Fruit fly (Drosophila melanogaster) whole organism, embryonic: Measurements from ENCODE around the gene Megf8.

Source experiments
- CG17328 ChIP-seq: fragments of 200-800 bp; sonication (Bioruptor generic); IDR thresholded peaks from 2 replicates; pipeline ENCODE4 v1.3.6; 2022; ENCODE audit warnings: missing biosample characterization, missing genetic modification characterization
- CG17802 ChIP-seq: fragments of 200-800 bp; sonication (Bioruptor generic); optimal IDR thresholded peaks from 2 replicates; lab custom pipeline; 2018; ENCODE audit warnings: missing biosample characterization, mild to moderate bottlenecking, missing genetic modification characterization, moderate library complexity
- CG17912 ChIP-seq: fragments of 200-800 bp; sonication (Bioruptor generic); optimal IDR thresholded peaks from 2 replicates; lab custom pipeline; 2018; ENCODE audit warnings: missing biosample characterization, mild to moderate bottlenecking, missing genetic modification characterization
- CG2202 ChIP-seq: fragments of 200-800 bp; sonication (Bioruptor generic); optimal IDR thresholded peaks from 2 replicates; lab custom pipeline; 2018; ENCODE audit warnings: missing biosample characterization, mild to moderate bottlenecking, missing genetic modification characterization
- CG2678 ChIP-seq: fragments of 200-800 bp; sonication (Bioruptor generic); optimal IDR thresholded peaks from 3 replicates; lab custom pipeline; 2019; ENCODE audit warnings: missing biosample characterization, mild to moderate bottlenecking, missing genetic modification characterization, moderate library complexity
- CG2712 ChIP-seq: fragments of 200-800 bp; optimal IDR thresholded peaks from 3 replicates; lab custom pipeline; 2019; ENCODE audit warnings: missing biosample characterization, mild to moderate bottlenecking, missing genetic modification characterization, moderate library complexity
- CG30020 ChIP-seq: fragments of 200-800 bp; optimal IDR thresholded peaks from 2 replicates; lab custom pipeline; 2019; ENCODE audit warnings: missing biosample characterization, mild to moderate bottlenecking, missing genetic modification characterization, moderate library complexity
- CG30431 ChIP-seq: fragments of 200-800 bp; sonication (Bioruptor generic); optimal IDR thresholded peaks from 2 replicates; lab custom pipeline; 2017; ENCODE audit warnings: missing biosample characterization, missing genetic modification characterization
- CG31388 ChIP-seq: fragments of 200-800 bp; sonication (Bioruptor generic); optimal IDR thresholded peaks from 2 replicates; lab custom pipeline; 2016; ENCODE audit warnings: missing biosample characterization, missing genetic modification characterization
- CG32772 ChIP-seq: fragments of 200-800 bp; sonication (Bioruptor generic); IDR thresholded peaks from 2 replicates; pipeline ENCODE4 v1.3.6; 2022; ENCODE audit warnings: missing biosample characterization, missing genetic modification characterization
- CG3407 ChIP-seq: fragments of 200-800 bp; sonication (Bioruptor generic); optimal IDR thresholded peaks from 2 replicates; lab custom pipeline; 2018; ENCODE audit warnings: missing biosample characterization, mild to moderate bottlenecking, missing genetic modification characterization
- CG4617 ChIP-seq: fragments of 200-800 bp; sonication (Bioruptor generic); optimal IDR thresholded peaks from 3 replicates; lab custom pipeline; 2016; ENCODE audit warnings: missing biosample characterization, missing genetic modification characterization, borderline replicate concordance
- CG4730 ChIP-seq: fragments of 200-800 bp; sonication (Bioruptor generic); IDR thresholded peaks from 2 replicates; pipeline ENCODE4 v1.3.6; 2022; ENCODE audit warnings: missing biosample characterization, missing genetic modification characterization
- CG4854 ChIP-seq: fragments of 200-800 bp; sonication (Bioruptor generic); optimal IDR thresholded peaks from 2 replicates; lab custom pipeline; 2016; ENCODE audit warnings: missing biosample characterization, missing genetic modification characterization, inconsistent platforms
- CG8290 ChIP-seq, 3 experiments: fragments of 200-800 bp; sonication (Bioruptor generic); optimal IDR thresholded peaks; 2 replicates each; lab custom pipeline; 2016 to 2019; ENCODE audit warnings: missing biosample characterization in 3 of 3, missing genetic modification characterization in 3 of 3, mild to moderate bottlenecking in 2 of 3, moderate library complexity in 1 of 3
- CG8478 ChIP-seq: fragments of >200 bp; optimal IDR thresholded peaks from 2 replicates; lab custom pipeline; 2018
- CG9609 ChIP-seq: fragments of 200-800 bp; sonication (Bioruptor generic); optimal IDR thresholded peaks from 3 replicates; lab custom pipeline; 2016; ENCODE audit warnings: missing biosample characterization, missing genetic modification characterization
- D ChIP-seq, 2 experiments: fragments of 200-800 bp in 1 of 2; fragments of >200 bp in 1 of 2; sonication (Bioruptor generic) in 1 of 2; optimal IDR thresholded peaks; 2 replicates in 1 of 2; 3 replicates in 1 of 2; lab custom pipeline; 2017; ENCODE audit warnings: mild to moderate bottlenecking in 1 of 2, missing biosample characterization in 1 of 2, missing genetic modification characterization in 1 of 2, missing genetic modification reagents in 1 of 2
- Dfd ChIP-seq, 2 experiments: fragments of >200 bp; optimal IDR thresholded peaks; 2 replicates each; lab custom pipeline; 2017; ENCODE audit warnings: missing biosample characterization in 2 of 2, missing genetic modification characterization in 2 of 2
- Dll ChIP-seq: fragments of 200-800 bp; sonication (Bioruptor generic); IDR thresholded peaks from 4 replicates; pipeline ENCODE4 v1.3.6; 2022; ENCODE audit warnings: missing biosample characterization, missing genetic modification characterization; ENCODE audit not compliant: partially characterized antibody
- Doc2 ChIP-seq: fragments of 200-800 bp; sonication (Bioruptor generic); IDR thresholded peaks from 2 replicates; pipeline ENCODE4 v1.3.6; 2022; ENCODE audit warnings: missing biosample characterization, missing genetic modification characterization
- Dp ChIP-seq: fragments of 200-800 bp; sonication (Bioruptor generic); optimal IDR thresholded peaks from 2 replicates; lab custom pipeline; 2018; ENCODE audit warnings: missing biosample characterization, mild to moderate bottlenecking, missing genetic modification characterization, moderate library complexity
- Eip74EF ChIP-seq, 2 experiments: fragments of 200-800 bp in 1 of 2; fragments of >200 bp in 1 of 2; sonication (Bioruptor generic) in 1 of 2; optimal IDR thresholded peaks; 2 replicates each; lab custom pipeline; 2017 to 2019; ENCODE audit warnings: missing biosample characterization in 2 of 2, missing genetic modification characterization in 2 of 2, mild to moderate bottlenecking in 1 of 2, moderate library complexity in 1 of 2
- Elba2 ChIP-seq: fragments of 200-800 bp; sonication (Bioruptor generic); optimal IDR thresholded peaks from 3 replicates; lab custom pipeline; 2016; ENCODE audit warnings: missing biosample characterization, missing genetic modification characterization
- GATAe ChIP-seq: fragments of 200-800 bp; sonication (Bioruptor generic); conservative IDR thresholded peaks from 2 replicates; pipeline ENCODE4 v1.3.6; 2022; ENCODE audit warnings: missing biosample characterization, missing genetic modification characterization
- Gug ChIP-seq: fragments of 200-800 bp; sonication (Bioruptor generic); IDR thresholded peaks from 4 replicates; pipeline ENCODE4 v1.3.6; 2022; ENCODE audit warnings: missing biosample characterization, missing genetic modification characterization
- H15 ChIP-seq: fragments of 200-800 bp; sonication (Bioruptor generic); IDR thresholded peaks from 3 replicates; pipeline ENCODE4 v1.3.6; 2022; ENCODE audit warnings: missing biosample characterization, missing genetic modification characterization
- HmgZ ChIP-seq: fragments of 200-800 bp; sonication (Bioruptor generic); optimal IDR thresholded peaks from 2 replicates; lab custom pipeline; 2018; ENCODE audit warnings: missing biosample characterization, mild to moderate bottlenecking, missing genetic modification characterization
- Hr3 ChIP-seq: fragments of 200-800 bp; sonication (Bioruptor generic); optimal IDR thresholded peaks from 3 replicates; lab custom pipeline; 2016; ENCODE audit warnings: missing biosample characterization, missing genetic modification characterization
- MESR4 ChIP-seq: fragments of 200-800 bp; sonication (Bioruptor generic); optimal IDR thresholded peaks from 2 replicates; lab custom pipeline; 2018; ENCODE audit warnings: missing biosample characterization, mild to moderate bottlenecking, missing genetic modification characterization, moderate library complexity
- NK7.1 ChIP-seq: fragments of 200-800 bp; sonication (Bioruptor generic); optimal IDR thresholded peaks from 3 replicates; lab custom pipeline; 2016; ENCODE audit warnings: missing biosample characterization, missing genetic modification characterization
- Ssrp ChIP-seq: fragments of 200-800 bp; sonication (Bioruptor generic); optimal IDR thresholded peaks from 2 replicates; lab custom pipeline; 2018; ENCODE audit warnings: missing biosample characterization, mild to moderate bottlenecking, missing genetic modification characterization, moderate library complexity
- Tbp ChIP-seq: fragments of >200 bp; optimal IDR thresholded peaks from 2 replicates; lab custom pipeline; 2018; ENCODE audit warnings: missing biosample characterization, missing genetic modification characterization
- ash1 ChIP-seq: fragments of 200-800 bp; sonication (Bioruptor generic); optimal IDR thresholded peaks from 2 replicates; lab custom pipeline; 2018; ENCODE audit warnings: missing biosample characterization, mild to moderate bottlenecking, missing genetic modification characterization
- bowl ChIP-seq: fragments of 200-800 bp; sonication (Bioruptor generic); IDR thresholded peaks from 2 replicates; pipeline ENCODE4 v1.3.6; 2022; ENCODE audit warnings: missing biosample characterization, missing genetic modification characterization
- crc ChIP-seq: fragments of 200-800 bp; sonication (Bioruptor generic); optimal IDR thresholded peaks from 2 replicates; lab custom pipeline; 2016; ENCODE audit warnings: missing biosample characterization, missing genetic modification characterization
- disco-r ChIP-seq: fragments of 200-800 bp; sonication (Bioruptor generic); optimal IDR thresholded peaks from 2 replicates; lab custom pipeline; 2016; ENCODE audit warnings: missing biosample characterization, missing genetic modification characterization
- ftz-f1 ChIP-seq: fragments of 200-800 bp; sonication (Bioruptor generic); optimal IDR thresholded peaks from 2 replicates; lab custom pipeline; 2016; ENCODE audit warnings: missing biosample characterization, missing genetic modification characterization
- gcm ChIP-seq: fragments of 200-800 bp; sonication (Bioruptor generic); optimal IDR thresholded peaks from 2 replicates; lab custom pipeline; 2019; ENCODE audit warnings: missing biosample characterization, mild to moderate bottlenecking, missing genetic modification characterization, moderate library complexity
- kah ChIP-seq: fragments of 200-800 bp; sonication (Bioruptor generic); optimal IDR thresholded peaks from 2 replicates; lab custom pipeline; 2018; ENCODE audit warnings: missing biosample characterization, mild to moderate bottlenecking, missing genetic modification characterization
- lmd ChIP-seq: fragments of 200-800 bp; sonication (Bioruptor generic); IDR thresholded peaks from 2 replicates; pipeline ENCODE4 v1.3.6; 2022; ENCODE audit warnings: missing biosample characterization, missing genetic modification characterization
- maf-S ChIP-seq: fragments of 200-800 bp; sonication (Bioruptor generic); optimal IDR thresholded peaks from 2 replicates; lab custom pipeline; 2016; ENCODE audit warnings: missing biosample characterization, missing genetic modification characterization
- org-1 ChIP-seq: fragments of 200-800 bp; sonication (Bioruptor generic); optimal IDR thresholded peaks from 2 replicates; lab custom pipeline; 2017; ENCODE audit warnings: missing biosample characterization, missing genetic modification characterization
- pho ChIP-seq: fragments of 200-800 bp; sonication (Bioruptor generic); optimal IDR thresholded peaks from 2 replicates; lab custom pipeline; 2016; ENCODE audit warnings: missing biosample characterization, missing genetic modification characterization
- run ChIP-seq: fragments of 200-800 bp; sonication (Bioruptor generic); optimal IDR thresholded peaks from 3 replicates; lab custom pipeline; 2018; ENCODE audit warnings: missing biosample characterization, mild to moderate bottlenecking, missing genetic modification characterization
- scrt ChIP-seq: fragments of 200-800 bp; sonication (Bioruptor generic); optimal IDR thresholded peaks from 2 replicates; lab custom pipeline; 2018; ENCODE audit warnings: missing biosample characterization, mild to moderate bottlenecking, missing genetic modification characterization, moderate library complexity
- toy ChIP-seq: fragments of 200-800 bp; sonication (Bioruptor generic); IDR thresholded peaks from 2 replicates; pipeline ENCODE4 v1.3.6; 2022; ENCODE audit warnings: missing biosample characterization, missing genetic modification characterization
- tx ChIP-seq: fragments of 200-800 bp; sonication (Bioruptor generic); optimal IDR thresholded peaks from 2 replicates; lab custom pipeline; 2016; ENCODE audit warnings: missing biosample characterization, missing genetic modification characterization
- vvl ChIP-seq: fragments of 200-800 bp; sonication (Bioruptor generic); IDR thresholded peaks from 2 replicates; pipeline ENCODE4 v1.3.6; 2022; ENCODE audit warnings: missing biosample characterization, missing genetic modification characterization
- wek ChIP-seq: fragments of 200-800 bp; sonication (Bioruptor generic); optimal IDR thresholded peaks from 3 replicates; lab custom pipeline; 2018; ENCODE audit warnings: missing biosample characterization, mild to moderate bottlenecking, missing genetic modification characterization, moderate library complexity

The Megf8 gene

dm6 chr2L:8034734-8035133, 8.5 kb upstream of the Megf8 start (continued):
- peak; percentile 55 for TF ChIP-seq Ssrp (tag; lab: Kevin White, UChicago)
- TF ChIP-seq CG4854, result no peak
- no peak for TF ChIP-seq ash1 (GFP tag; lab: Kevin White, UChicago)
- TF ChIP-seq CG17802 (tag; lab: Kevin White, UChicago), result no peak
- peak; percentile 61 for TF ChIP-seq gcm (GFP tag; lab: Kevin White, UChicago)
- peak; percentile 73 for TF ChIP-seq vvl (GFP tag; lab: Robert Waterston, UW)
- peak; percentile 35 for TF ChIP-seq Hr3
- no peak for TF ChIP-seq Elba2 (GFP tag; lab: Kevin White, UChicago)
- no peak for TF ChIP-seq Tbp
- peak; percentile 8 for TF ChIP-seq tx
- TF ChIP-seq maf-S (GFP tag; lab: Kevin White, UChicago), result peak; percentile 5
- TF ChIP-seq CG17912, result no peak
- peak; percentile 49 for TF ChIP-seq org-1 (GFP tag; lab: Kevin White, UChicago)
- peak; percentile 72 for TF ChIP-seq CG2678
- TF ChIP-seq CG2712 (tag; lab: Kevin White, UChicago), result peak; percentile 67
- TF ChIP-seq GATAe (GFP tag; lab: Robert Waterston, UW), result no peak
- peak; percentile 18 for TF ChIP-seq kah (GFP tag; lab: Kevin White, UChicago)
- TF ChIP-seq Dp (GFP tag; lab: Kevin White, UChicago), result no peak
- TF ChIP-seq CG3407, result peak; percentile 30
- TF ChIP-seq CG31388, result no peak
- TF ChIP-seq Dll, result no peak
- TF ChIP-seq wek (GFP tag; lab: Kevin White, UChicago), result peak; percentile 29
- TF ChIP-seq crc (GFP tag; lab: Kevin White, UChicago), result no peak
- TF ChIP-seq Eip74EF (GFP tag; optimal IDR thresholded peaks at IDR 0.05; lab: Kevin White, UChicago), result peak in 1 of 2 experiments; percentile 49
- TF ChIP-seq Gug (GFP tag; lab: Robert Waterston, UW), result 0 out of 4 replicates have a peak, but pooled peaks have one; percentile 7
- TF ChIP-seq run (tag; lab: Kevin White, UChicago), result peak; percentile 39
- no peak for TF ChIP-seq CG4617 (GFP tag; lab: Kevin White, UChicago)
- TF ChIP-seq CG2202 (tag; lab: Kevin White, UChicago), result peak; percentile 1
- TF ChIP-seq MESR4 (GFP tag; lab: Kevin White, UChicago), result no peak
- TF ChIP-seq ftz-f1 (GFP tag; lab: Kevin White, UChicago), result no peak
- no peak for TF ChIP-seq disco-r (GFP tag; lab: Kevin White, UChicago)
- no peak for TF ChIP-seq CG8290 (GFP tag; optimal IDR thresholded peaks at IDR 0.05; lab: Kevin White, UChicago)
- TF ChIP-seq CG8290 (tag; optimal IDR thresholded peaks at IDR 0.05; lab: Kevin White, UChicago), result peak in 1 of 2 experiments; percentile 64
- TF ChIP-seq Doc2 (GFP tag; lab: Robert Waterston, UW), result no peak
- no peak for TF ChIP-seq D (optimal IDR thresholded peaks at IDR 0.05; lab: Kevin White, UChicago)
- peak; percentile 25 for TF ChIP-seq D (GFP tag; optimal IDR thresholded peaks at IDR 0.05; lab: Kevin White, UChicago)
- TF ChIP-seq pho (GFP tag; lab: Kevin White, UChicago), result peak; percentile 41
- peak; percentile 4 for TF ChIP-seq CG30431 (GFP tag; lab: Kevin White, UChicago)
- no peak for TF ChIP-seq CG30020 (tag; lab: Kevin White, UChicago)
- TF ChIP-seq toy (GFP tag; lab: Robert Waterston, UW), result no peak
- peak; percentile 38 for TF ChIP-seq scrt
- peak; percentile 48; the same call in 1 of the 2 replicates for TF ChIP-seq bowl (GFP tag; lab: Robert Waterston, UW)
- TF ChIP-seq CG32772, result peak; percentile 52; the same call in 1 of the 2 replicates
- TF ChIP-seq H15 (GFP tag; lab: Robert Waterston, UW), result peak; percentile 61; the same call in 2 of the 3 replicates
- peak; percentile 67 for TF ChIP-seq lmd (GFP tag; lab: Robert Waterston, UW)
- TF ChIP-seq HmgZ (tag; lab: Kevin White, UChicago), result peak; percentile 48
- TF ChIP-seq CG4730 (GFP tag; lab: Robert Waterston, UW), result 0 out of 2 replicates have a peak, but pooled peaks have one; percentile 7
- TF ChIP-seq CG9609 (GFP tag; lab: Kevin White, UChicago), result peak; percentile 31
- no peak for TF ChIP-seq NK7.1 (GFP tag; lab: Kevin White, UChicago)
- TF ChIP-seq CG8478 (lab: Kevin White, UChicago), result no peak
- TF ChIP-seq CG17328 (GFP tag; lab: Robert Waterston, UW), result peak; percentile 61
- no peak for TF ChIP-seq Dfd (GFP tag; optimal IDR thresholded peaks at IDR 0.05; lab: Kevin White, UChicago)
